Worm (Caenorhabditis elegans): Measurements from ENCODE around the gene gly-9.

- TF ChIP-seq hlh-30 (tag; optimal IDR thresholded peaks at IDR 0.05; ENCODE audit: insufficient read depth) (peak; percentile 76), tbx-2 (tag; optimal IDR thresholded peaks at IDR 0.05) (peak; percentile 59), pqm-1 (tag; optimal IDR thresholded peaks at IDR 0.05) (no peak), K02D7.2 (tag; optimal IDR thresholded peaks at IDR 0.05) (no peak), gmeb-2 (tag; optimal IDR thresholded peaks at IDR 0.05) (peak; percentile 10), nhr-11 (tag; optimal IDR thresholded peaks at IDR 0.05) (no peak), elt-2 (tag; optimal IDR thresholded peaks at IDR 0.05) (peak; percentile 82)
Measured at ce11 chrIII:11236788-11237187, 53.6 kb downstream of the gly-9 start, which contains the start of the genes Y47D3A.14 and aakb-2.
